Fruit fly (Drosophila melanogaster) whole organism, embryonic: Measurements from ENCODE around the gene Mbs.

Experiments
- Blimp-1 ChIP-seq: fragments of 200-800 bp; sonication (Bioruptor generic); optimal IDR thresholded peaks from 3 replicates; lab custom pipeline; 2018; ENCODE audit warnings: missing biosample characterization, missing genetic modification characterization, mild to moderate bottlenecking, moderate library complexity, missing genetic modification reagents
- CG10209 ChIP-seq: fragments of 200-800 bp; sonication (Bioruptor generic); optimal IDR thresholded peaks from 3 replicates; lab custom pipeline; 2017; ENCODE audit warnings: missing biosample characterization, mild to moderate bottlenecking, missing genetic modification characterization, missing genetic modification reagents
- CG10543 ChIP-seq: fragments of 200-800 bp; sonication (Bioruptor generic); optimal IDR thresholded peaks from 3 replicates; lab custom pipeline; 2017; ENCODE audit warnings: missing biosample characterization, mild to moderate bottlenecking, missing genetic modification characterization, moderate library complexity
- CG10979 ChIP-seq: fragments of 200-800 bp; sonication (Bioruptor generic); optimal IDR thresholded peaks from 2 replicates; lab custom pipeline; 2018; ENCODE audit warnings: missing biosample characterization, mild to moderate bottlenecking, missing genetic modification characterization, moderate library complexity
- CG12942 ChIP-seq: fragments of 200-800 bp; sonication (Bioruptor generic); optimal IDR thresholded peaks from 3 replicates; lab custom pipeline; 2016; ENCODE audit warnings: missing biosample characterization, missing genetic modification characterization
- CG13296 ChIP-seq: fragments of 200-800 bp; sonication (Bioruptor generic); optimal IDR thresholded peaks from 3 replicates; lab custom pipeline; 2018; ENCODE audit warnings: missing biosample characterization, mild to moderate bottlenecking, missing genetic modification characterization
- CG15514 ChIP-seq: fragments of 200-800 bp; sonication (Bioruptor generic); optimal IDR thresholded peaks from 3 replicates; lab custom pipeline; 2017; ENCODE audit warnings: missing biosample characterization, missing genetic modification characterization, mild to moderate bottlenecking, moderate library complexity, missing genetic modification reagents
- CG15696 ChIP-seq: fragments of 200-800 bp; sonication (Bioruptor generic); optimal IDR thresholded peaks from 2 replicates; lab custom pipeline; 2019; ENCODE audit warnings: missing biosample characterization, mild to moderate bottlenecking, missing genetic modification characterization, moderate library complexity
- CG1603 ChIP-seq: fragments of 200-800 bp; sonication (Bioruptor generic); optimal IDR thresholded peaks from 2 replicates; lab custom pipeline; 2019; ENCODE audit warnings: missing biosample characterization, mild to moderate bottlenecking, missing genetic modification characterization, moderate library complexity
- CG17385 ChIP-seq: fragments of 200-800 bp; sonication (Bioruptor generic); optimal IDR thresholded peaks from 3 replicates; lab custom pipeline; 2018; ENCODE audit warnings: missing biosample characterization, mild to moderate bottlenecking, missing genetic modification characterization
- CG17829 ChIP-seq: fragments of 200-800 bp; optimal IDR thresholded peaks from 2 replicates; lab custom pipeline; 2019; ENCODE audit warnings: missing biosample characterization, mild to moderate bottlenecking, missing genetic modification characterization, moderate library complexity
- CG31224 ChIP-seq: fragments of 200-800 bp; sonication (Bioruptor generic); IDR thresholded peaks from 2 replicates; pipeline ENCODE4 v1.3.6; 2022; ENCODE audit warnings: missing biosample characterization, missing genetic modification characterization
- CG33557 ChIP-seq: fragments of 200-800 bp; sonication (Bioruptor generic); optimal IDR thresholded peaks from 2 replicates; lab custom pipeline; 2019; ENCODE audit warnings: missing biosample characterization, mild to moderate bottlenecking, missing genetic modification characterization, moderate library complexity
- CG4730 ChIP-seq: fragments of 200-800 bp; sonication (Bioruptor generic); IDR thresholded peaks from 2 replicates; pipeline ENCODE4 v1.3.6; 2022; ENCODE audit warnings: missing biosample characterization, missing genetic modification characterization
- CG6791 ChIP-seq: fragments of 200-800 bp; sonication (Bioruptor generic); IDR thresholded peaks from 3 replicates; pipeline ENCODE4 v1.3.6; 2022; ENCODE audit warnings: missing biosample characterization, missing genetic modification characterization; ENCODE audit not compliant: partially characterized antibody
- Dp ChIP-seq: fragments of 200-800 bp; sonication (Bioruptor generic); optimal IDR thresholded peaks from 2 replicates; lab custom pipeline; 2018; ENCODE audit warnings: missing biosample characterization, mild to moderate bottlenecking, missing genetic modification characterization, moderate library complexity
- Kr ChIP-seq: fragments of 200-800 bp; sonication (Bioruptor generic); optimal IDR thresholded peaks from 2 replicates; lab custom pipeline; 2017; ENCODE audit warnings: missing biosample characterization, mild to moderate bottlenecking, missing genetic modification characterization
- Lim3 ChIP-seq: fragments of 200-800 bp; sonication (Bioruptor generic); IDR thresholded peaks from 2 replicates; pipeline ENCODE4 v1.3.6; 2022; ENCODE audit warnings: missing biosample characterization, missing genetic modification characterization
- MESR4 ChIP-seq: fragments of 200-800 bp; sonication (Bioruptor generic); optimal IDR thresholded peaks from 2 replicates; lab custom pipeline; 2018; ENCODE audit warnings: missing biosample characterization, mild to moderate bottlenecking, missing genetic modification characterization, moderate library complexity
- MTF-1 ChIP-seq: fragments of 200-800 bp; sonication (Bioruptor generic); optimal IDR thresholded peaks from 2 replicates; lab custom pipeline; 2018; ENCODE audit warnings: missing biosample characterization, mild to moderate bottlenecking, missing genetic modification characterization, borderline replicate concordance
- Meics ChIP-seq: fragments of 200-800 bp; sonication (Bioruptor generic); optimal IDR thresholded peaks from 2 replicates; lab custom pipeline; 2017; ENCODE audit warnings: missing biosample characterization, mild to moderate bottlenecking, missing genetic modification characterization
- Spps ChIP-seq: fragments of 200-800 bp; sonication (Bioruptor generic); optimal IDR thresholded peaks from 2 replicates; lab custom pipeline; 2018; ENCODE audit warnings: missing biosample characterization, mild to moderate bottlenecking, missing genetic modification characterization
- YL-1 ChIP-seq: fragments of 200-800 bp; sonication (Bioruptor generic); optimal IDR thresholded peaks from 3 replicates; lab custom pipeline; 2017; ENCODE audit warnings: missing biosample characterization, mild to moderate bottlenecking, missing genetic modification characterization
- ab ChIP-seq: fragments of 200-800 bp; sonication (Bioruptor generic); optimal IDR thresholded peaks from 2 replicates; lab custom pipeline; 2016; ENCODE audit warnings: missing biosample characterization, missing genetic modification characterization
- cas ChIP-seq: fragments of 200-800 bp; sonication (Bioruptor generic); IDR thresholded peaks from 2 replicates; pipeline ENCODE4 v1.3.6; 2022; ENCODE audit warnings: missing biosample characterization, missing genetic modification characterization
- disco-r ChIP-seq: fragments of 200-800 bp; sonication (Bioruptor generic); optimal IDR thresholded peaks from 2 replicates; lab custom pipeline; 2016; ENCODE audit warnings: missing biosample characterization, missing genetic modification characterization
- dysf ChIP-seq: fragments of 200-800 bp; sonication (Bioruptor generic); IDR thresholded peaks from 3 replicates; pipeline ENCODE4 v1.3.6; 2022; ENCODE audit warnings: missing biosample characterization, missing genetic modification characterization
- emc ChIP-seq: fragments of 200-800 bp; sonication (Bioruptor generic); optimal IDR thresholded peaks from 2 replicates; lab custom pipeline; 2016; ENCODE audit warnings: missing biosample characterization, missing genetic modification characterization
- eyg ChIP-seq: fragments of 200-800 bp; sonication (Bioruptor generic); optimal IDR thresholded peaks from 3 replicates; lab custom pipeline; 2016; ENCODE audit warnings: missing biosample characterization, missing genetic modification characterization
- fd102C ChIP-seq: fragments of 200-800 bp; sonication (Bioruptor generic); optimal IDR thresholded peaks from 2 replicates; lab custom pipeline; 2018; ENCODE audit warnings: missing biosample characterization, mild to moderate bottlenecking, missing genetic modification characterization, moderate library complexity
- grn ChIP-seq: fragments of 200-800 bp; sonication (Bioruptor generic); optimal IDR thresholded peaks from 3 replicates; lab custom pipeline; 2017; ENCODE audit warnings: missing biosample characterization, missing genetic modification characterization
- gro ChIP-seq: fragments of 200-800 bp; sonication (Bioruptor generic); optimal IDR thresholded peaks from 2 replicates; lab custom pipeline; 2016; ENCODE audit warnings: missing biosample characterization, missing genetic modification characterization
- gsb ChIP-seq: fragments of 200-800 bp; sonication (Bioruptor generic); IDR thresholded peaks from 2 replicates; pipeline ENCODE4 v1.3.6; 2022; ENCODE audit warnings: missing biosample characterization, missing genetic modification characterization
- gsb-n ChIP-seq: fragments of 200-800 bp; sonication (Bioruptor generic); optimal IDR thresholded peaks from 3 replicates; lab custom pipeline; 2018; ENCODE audit warnings: missing biosample characterization, mild to moderate bottlenecking, missing genetic modification characterization
- gt ChIP-seq: fragments of 200-800 bp; sonication (Bioruptor generic); IDR thresholded peaks from 2 replicates; pipeline ENCODE4 v1.3.6; 2022; ENCODE audit warnings: missing biosample characterization, missing genetic modification characterization
- ham ChIP-seq: fragments of 200-800 bp; sonication (Bioruptor generic); IDR thresholded peaks from 2 replicates; pipeline ENCODE4 v1.3.6; 2022; ENCODE audit warnings: missing biosample characterization, missing genetic modification characterization
- hb ChIP-seq: fragments of 200-800 bp; sonication (Bioruptor generic); IDR thresholded peaks from 3 replicates; pipeline ENCODE4 v1.3.6; 2022; ENCODE audit warnings: missing biosample characterization, missing genetic modification characterization; ENCODE audit not compliant: partially characterized antibody
- jigr1 ChIP-seq: fragments of 200-800 bp; sonication (Bioruptor generic); IDR thresholded peaks from 3 replicates; pipeline ENCODE4 v1.3.6; 2022; ENCODE audit warnings: missing biosample characterization, missing genetic modification characterization
- nau ChIP-seq: fragments of 200-800 bp; sonication (Bioruptor generic); optimal IDR thresholded peaks from 3 replicates; lab custom pipeline; 2017; ENCODE audit warnings: missing biosample characterization, mild to moderate bottlenecking, missing genetic modification characterization, missing genetic modification reagents
- onecut ChIP-seq: fragments of 200-800 bp; sonication (Bioruptor generic); IDR thresholded peaks from 2 replicates; pipeline ENCODE4 v1.3.6; 2022; ENCODE audit warnings: missing biosample characterization, missing genetic modification characterization
- repo ChIP-seq: fragments of 200-800 bp; sonication (Bioruptor generic); optimal IDR thresholded peaks from 2 replicates; lab custom pipeline; 2016; ENCODE audit warnings: missing biosample characterization, missing genetic modification characterization
- rib ChIP-seq: fragments of 200-800 bp; sonication (Bioruptor generic); IDR thresholded peaks from 2 replicates; pipeline ENCODE4 v1.3.6; 2022; ENCODE audit warnings: missing biosample characterization, missing genetic modification characterization
- row ChIP-seq: fragments of 200-800 bp; sonication (Bioruptor generic); IDR thresholded peaks from 3 replicates; pipeline ENCODE4 v1.3.6; 2022; ENCODE audit warnings: missing biosample characterization, missing genetic modification characterization
- sens-2 ChIP-seq: fragments of 200-800 bp; sonication (Bioruptor generic); IDR thresholded peaks from 2 replicates; pipeline ENCODE4 v1.3.6; 2022; ENCODE audit warnings: missing biosample characterization, missing genetic modification characterization
- sisA ChIP-seq: fragments of 200-800 bp; sonication (Bioruptor generic); IDR thresholded peaks from 2 replicates; pipeline ENCODE4 v1.3.6; 2022; ENCODE audit warnings: missing biosample characterization, missing genetic modification characterization
- ssp ChIP-seq: fragments of 200-800 bp; sonication (Bioruptor generic); IDR thresholded peaks from 2 replicates; pipeline ENCODE4 v1.3.6; 2022; ENCODE audit warnings: missing biosample characterization, missing genetic modification characterization
- tx ChIP-seq: fragments of 200-800 bp; sonication (Bioruptor generic); optimal IDR thresholded peaks from 2 replicates; lab custom pipeline; 2016; ENCODE audit warnings: missing biosample characterization, missing genetic modification characterization
- vvl ChIP-seq: fragments of 200-800 bp; sonication (Bioruptor generic); IDR thresholded peaks from 2 replicates; pipeline ENCODE4 v1.3.6; 2022; ENCODE audit warnings: missing biosample characterization, missing genetic modification characterization
- zf30C ChIP-seq: fragments of 200-800 bp; sonication (Bioruptor generic); optimal IDR thresholded peaks from 3 replicates; lab custom pipeline; 2018; ENCODE audit warnings: missing biosample characterization, mild to moderate bottlenecking, missing genetic modification characterization

The Mbs gene

dm6 chr3L:16113607-16114337 lies 62.0 kb downstream of the Mbs start (continued):
- TF ChIP-seq Lim3 (GFP tag; lab: Robert Waterston, UW) = no peak
- TF ChIP-seq row (GFP tag; lab: Robert Waterston, UW) = peak; percentile 91
- TF ChIP-seq sens-2 (GFP tag; lab: Robert Waterston, UW) = 0 out of 2 replicates have a peak, but pooled peaks have one; percentile 50
- TF ChIP-seq ham = no peak
- TF ChIP-seq CG15696 (tag; lab: Kevin White, UChicago) = peak; percentile 64
- TF ChIP-seq Dp = peak; percentile 51
- TF ChIP-seq onecut = peak; percentile 72
- peak; percentile 75; the same call in 1 of the 2 replicates for TF ChIP-seq rib
- peak; percentile 76 for TF ChIP-seq emc (GFP tag; lab: Kevin White, UChicago)
- peak; percentile 88 for TF ChIP-seq gro (GFP tag; lab: Kevin White, UChicago)
- no peak for TF ChIP-seq CG10543 (GFP tag; lab: Kevin White, UChicago)
- TF ChIP-seq CG6791 (GFP tag; lab: Robert Waterston, UW) = peak; percentile 47; the same call in 2 of the 3 replicates
- peak; percentile 69 for TF ChIP-seq disco-r (GFP tag; lab: Kevin White, UChicago)
- peak; percentile 48; the same call in 1 of the 2 replicates for TF ChIP-seq CG31224
- peak; percentile 83 for TF ChIP-seq tx
- no peak for TF ChIP-seq MTF-1 (GFP tag; lab: Kevin White, UChicago)
- 0 out of 3 replicates have a peak, but pooled peaks have one; percentile 36 for TF ChIP-seq jigr1 (GFP tag; lab: Robert Waterston, UW)
- peak; percentile 89 for TF ChIP-seq CG15514 (GFP tag; lab: Kevin White, UChicago)
- TF ChIP-seq vvl (GFP tag; lab: Robert Waterston, UW) = peak; percentile 90
- TF ChIP-seq CG10209 (GFP tag; lab: Kevin White, UChicago) = peak; percentile 84
- TF ChIP-seq Kr (GFP tag; lab: Kevin White, UChicago) = no peak
- TF ChIP-seq CG4730 = peak; percentile 52; the same call in 1 of the 2 replicates
- peak; percentile 51 for TF ChIP-seq ab
- TF ChIP-seq Spps (tag; lab: Kevin White, UChicago) = no peak
- peak; percentile 77 for TF ChIP-seq eyg
- peak; percentile 4 for TF ChIP-seq ssp (GFP tag; lab: Robert Waterston, UW)
- TF ChIP-seq fd102C (GFP tag; lab: Kevin White, UChicago) = no peak
- peak; percentile 73 for TF ChIP-seq MESR4 (GFP tag; lab: Kevin White, UChicago)
- peak; percentile 55; the same call in 1 of the 2 replicates for TF ChIP-seq cas
- no peak for TF ChIP-seq gsb-n (tag; lab: Kevin White, UChicago)
- 0 out of 2 replicates have a peak, but pooled peaks have one; percentile 23 for TF ChIP-seq gsb
- TF ChIP-seq gt (GFP tag; lab: Robert Waterston, UW) = no peak
- TF ChIP-seq YL-1 (GFP tag; lab: Kevin White, UChicago) = peak; percentile 99
- peak; percentile 86 for TF ChIP-seq CG17829 (tag; lab: Kevin White, UChicago)
- peak; percentile 76 for TF ChIP-seq CG12942 (GFP tag; lab: Kevin White, UChicago)
- TF ChIP-seq CG13296 = no peak
- TF ChIP-seq CG33557 = peak; percentile 49
- peak; percentile 77 for TF ChIP-seq CG10979
- peak; percentile 85 for TF ChIP-seq dysf
- TF ChIP-seq nau (GFP tag; lab: Kevin White, UChicago) = no peak
- TF ChIP-seq CG1603 (tag; lab: Kevin White, UChicago) = peak; percentile 87
- TF ChIP-seq grn (GFP tag; lab: Kevin White, UChicago) = no peak
- peak; percentile 58 for TF ChIP-seq repo (GFP tag; lab: Kevin White, UChicago)
- TF ChIP-seq Meics = peak; percentile 85
- TF ChIP-seq sisA (GFP tag; lab: Robert Waterston, UW) = peak; percentile 72
- no peak for TF ChIP-seq hb (GFP tag; lab: Robert Waterston, UW)
- TF ChIP-seq zf30C (GFP tag; lab: Kevin White, UChicago) = no peak
- no peak for TF ChIP-seq CG17385 (GFP tag; lab: Kevin White, UChicago)
- TF ChIP-seq Blimp-1 (GFP tag; lab: Kevin White, UChicago) = no peak
